Worm (Caenorhabditis elegans) whole organism, L4 larva: ENCODE measurements around the gene F21A3.11.

Experiments
- T26A8.4 ChIP-seq: fragments of 200-800 bp; sonication (Bioruptor generic); IDR thresholded peaks from 2 replicates; pipeline ENCODE4 v1.3.6; 2022; ENCODE audit warnings: missing genetic modification characterization, missing compliant biosample characterization
- Y105C5A.15 ChIP-seq: fragments of 200-800 bp; sonication (Bioruptor generic); IDR thresholded peaks from 2 replicates; pipeline ENCODE4 v1.3.6; 2022; ENCODE audit warnings: missing genetic modification characterization, missing compliant biosample characterization
- Y5F2A.4 ChIP-seq: fragments of 200-800 bp; sonication (Bioruptor generic); optimal IDR thresholded peaks from 2 replicates; lab custom pipeline; 2018; ENCODE audit warnings: mild to moderate bottlenecking, missing genetic modification characterization, missing compliant biosample characterization
- aha-1 ChIP-seq: fragments of 150-350 bp; peaks from one replicate; lab custom pipeline; 2014; ENCODE audit warnings: missing biosample characterization, missing genetic modification characterization
- aly-2 ChIP-seq: sonication (generic microtip); optimal IDR thresholded peaks from 2 replicates; lab custom pipeline; 2018; ENCODE audit warnings: missing biosample characterization, missing genetic modification characterization
- ceh-20 ChIP-seq: fragments of 200-800 bp; sonication (Bioruptor generic); IDR thresholded peaks from 2 replicates; pipeline ENCODE4 v1.3.6; 2022; ENCODE audit warnings: missing genetic modification reagents, missing genetic modification characterization, missing compliant biosample characterization
- ceh-28 ChIP-seq: fragments of 150-350 bp; optimal IDR thresholded peaks from 2 replicates; lab custom pipeline; 2014; ENCODE audit warnings: missing biosample characterization, missing genetic modification reagents, missing genetic modification characterization
- ceh-44 ChIP-seq: fragments of 200-800 bp; sonication (Bioruptor generic); IDR thresholded peaks from 2 replicates; pipeline ENCODE4 v1.3.6; 2022; ENCODE audit warnings: missing genetic modification reagents, missing genetic modification characterization, missing compliant biosample characterization
- ces-1 ChIP-seq: fragments of 150-350 bp; sonication (generic microtip); optimal IDR thresholded peaks from 4 replicates; lab custom pipeline; 2014; ENCODE audit warnings: missing biosample characterization, missing genetic modification reagents, missing genetic modification characterization
- daf-19 ChIP-seq: fragments of 200-800 bp; sonication (Bioruptor generic); conservative IDR thresholded peaks from 2 replicates; pipeline ENCODE4 v1.3.6; 2022; ENCODE audit warnings: missing genetic modification characterization, missing compliant biosample characterization
- dmd-9 ChIP-seq: fragments of 200-800 bp; sonication (Bioruptor generic); IDR thresholded peaks from 2 replicates; pipeline ENCODE4 v1.3.6; 2022; ENCODE audit warnings: missing genetic modification reagents, missing genetic modification characterization, missing compliant biosample characterization
- fkh-10 ChIP-seq: fragments of 150-350 bp; optimal IDR thresholded peaks from 2 replicates; lab custom pipeline; 2014; ENCODE audit warnings: missing biosample characterization, missing genetic modification reagents, missing genetic modification characterization
- fos-1 ChIP-seq: fragments of 150-350 bp; optimal IDR thresholded peaks from 2 replicates; lab custom pipeline; 2014; ENCODE audit warnings: missing biosample characterization, missing genetic modification characterization
- lin-13 ChIP-seq: fragments of 150-350 bp; optimal IDR thresholded peaks from 2 replicates; lab custom pipeline; 2014; ENCODE audit warnings: missing biosample characterization, missing genetic modification reagents, missing genetic modification characterization
- lin-38 ChIP-seq: fragments of 200-800 bp; sonication (Bioruptor generic); IDR thresholded peaks from 2 replicates; pipeline ENCODE4 v1.3.6; 2022; ENCODE audit warnings: missing genetic modification reagents, missing genetic modification characterization, missing compliant biosample characterization
- madf-9 ChIP-seq: fragments of 200-800 bp; sonication (Bioruptor generic); conservative IDR thresholded peaks from 2 replicates; pipeline ENCODE4 v1.3.6; 2022; ENCODE audit warnings: missing genetic modification reagents, missing genetic modification characterization, missing compliant biosample characterization
- mdt-29 ChIP-seq: fragments of 200-800 bp; sonication (Bioruptor generic); IDR thresholded peaks from 2 replicates; pipeline ENCODE4 v1.3.6; 2022; ENCODE audit warnings: missing genetic modification reagents, missing genetic modification characterization, missing compliant biosample characterization
- mes-2 ChIP-seq: sonication (generic microtip); optimal IDR thresholded peaks from 2 replicates; lab custom pipeline; 2016; ENCODE audit warnings: missing genotype, mild to moderate bottlenecking, missing genetic modification characterization, missing compliant biosample characterization; ENCODE audit not compliant: poor library complexity, severe bottlenecking
- pha-4 ChIP-seq, 2 experiments: fragments of 150-350 bp in 1 of 2; fragments of 200-800 bp in 1 of 2; sonication (Bioruptor generic) in 1 of 2; IDR thresholded peaks in 1 of 2; optimal IDR thresholded peaks in 1 of 2; 2 replicates each; pipeline versions ENCODE4 v1.3.6 to Lab custom; 2014 to 2022; ENCODE audit warnings: missing genetic modification characterization in 2 of 2, missing genetic modification reagents in 2 of 2, missing biosample characterization in 1 of 2, missing compliant biosample characterization in 1 of 2
- sdz-12 ChIP-seq: fragments of 200-800 bp; sonication (Bioruptor generic); optimal IDR thresholded peaks from 2 replicates; lab custom pipeline; 2018; ENCODE audit warnings: mild to moderate bottlenecking, missing genetic modification characterization, missing compliant biosample characterization
- skn-1 ChIP-seq: fragments of 150-350 bp; optimal IDR thresholded peaks from 2 replicates; lab custom pipeline; 2014; ENCODE audit warnings: missing biosample characterization, missing genetic modification characterization
- snpc-4 ChIP-seq: fragments of 150-350 bp; optimal IDR thresholded peaks from 2 replicates; lab custom pipeline; 2014; ENCODE audit warnings: missing biosample characterization, missing genetic modification characterization
- tra-1 ChIP-seq: fragments of 200-800 bp; sonication (Bioruptor generic); IDR thresholded peaks from 2 replicates; pipeline ENCODE4 v1.3.6; 2022; ENCODE audit warnings: missing genetic modification reagents, missing genetic modification characterization, missing compliant biosample characterization
- unc-62 ChIP-seq, 3 experiments: fragments of 150-350 bp in 1 of 3; sonication (generic microtip); optimal IDR thresholded peaks in 2 of 3; peaks in 1 of 3; 1 replicate in 1 of 3; 2 replicates in 2 of 3; lab custom pipeline; 2014 to 2017; ENCODE audit warnings: missing biosample characterization in 3 of 3, missing genetic modification characterization in 3 of 3, missing genetic modification reagents in 3 of 3, missing genotype in 1 of 3
- vab-7 ChIP-seq: fragments of 200-800 bp; sonication (Bioruptor generic); IDR thresholded peaks from 2 replicates; pipeline ENCODE4 v1.3.6; 2022; ENCODE audit warnings: missing genetic modification reagents, missing genetic modification characterization, missing compliant biosample characterization
- zag-1 ChIP-seq: fragments of 150-350 bp; optimal IDR thresholded peaks from 2 replicates; lab custom pipeline; 2014; ENCODE audit warnings: missing biosample characterization, missing genetic modification characterization
- zfp-3 ChIP-seq: fragments of 200-800 bp; sonication (Bioruptor generic); conservative IDR thresholded peaks from 2 replicates; pipeline ENCODE4 v1.3.6; 2022; ENCODE audit warnings: missing genetic modification reagents, missing genetic modification characterization, missing compliant biosample characterization
- zip-2 ChIP-seq: fragments of 150-350 bp; optimal IDR thresholded peaks from 2 replicates; lab custom pipeline; 2014; ENCODE audit warnings: missing biosample characterization, missing genetic modification characterization
- ztf-11 ChIP-seq: fragments of 150-350 bp; optimal IDR thresholded peaks from 2 replicates; lab custom pipeline; 2014; ENCODE audit warnings: missing biosample characterization, missing genetic modification characterization

Gene F21A3.11

DNA sequence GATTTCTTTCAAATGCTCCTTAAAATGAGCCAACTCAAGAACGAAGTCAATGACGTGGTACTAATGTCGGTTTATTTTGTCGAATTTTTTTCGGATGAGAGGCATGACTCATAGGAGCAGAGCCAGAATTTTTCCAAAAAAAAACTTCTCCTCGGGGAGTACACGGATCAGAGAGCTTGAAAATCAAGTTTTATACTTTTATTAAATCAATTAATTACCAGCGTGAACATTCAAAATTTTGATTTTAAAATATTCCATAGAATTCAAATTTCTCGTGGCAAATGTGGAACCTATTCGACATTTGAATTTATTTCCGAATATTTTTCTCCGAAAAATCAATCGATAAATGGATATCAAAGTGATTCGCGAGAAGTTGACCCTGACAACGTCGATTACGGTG, 3.3 kb upstream of the F21A3.11 start, which contains the start of gene F21A3.4:
TSS of gene F21A3.4 (plus strand) at position 301 of the 400 bp plus-strand sequence.
- TF ChIP-seq vab-7 (no peak), Y105C5A.15 (no peak), ceh-28 (tag; lab: Kevin White, UChicago) (no peak), aly-2 (tag; lab: Kevin White, UChicago) (no peak), ztf-11 (no peak), mdt-29 (GFP tag; lab: Robert Waterston, UW) (no peak), ceh-20 (GFP tag; lab: Robert Waterston, UW) (no peak), tra-1 (GFP tag; lab: Robert Waterston, UW) (no peak), sdz-12 (GFP tag; lab: Kevin White, UChicago) (no peak), zip-2 (no peak), fkh-10 (GFP tag; lab: Kevin White, UChicago) (no peak), fos-1 (no peak), ces-1 (GFP tag; lab: Kevin White, UChicago) (no peak), zag-1 (tag; lab: Kevin White, UChicago) (no peak), mes-2 (no peak), madf-9 (no peak), zfp-3 (GFP tag; lab: Robert Waterston, UW) (no peak), lin-13 (no peak), lin-38 (GFP tag; lab: Robert Waterston, UW) (no peak)

DNA sequence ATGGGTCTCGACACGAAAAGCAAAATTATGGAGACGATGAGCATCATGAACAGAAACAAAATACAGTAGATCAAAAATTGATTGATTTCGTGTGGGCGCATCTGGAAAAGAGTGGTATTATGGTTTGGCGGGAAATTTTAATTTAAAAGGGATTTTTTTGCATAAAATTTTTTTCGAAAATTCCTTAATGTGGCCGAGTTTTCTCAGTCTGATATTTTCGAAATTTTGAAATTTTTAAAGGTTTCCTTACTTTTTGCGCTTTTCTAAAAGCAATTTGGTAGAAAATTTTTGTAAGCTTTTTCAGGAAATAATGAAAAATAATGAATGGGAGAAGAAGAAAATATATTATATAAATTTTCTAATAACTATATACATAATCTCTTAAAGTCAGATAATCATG, 852 bp upstream of the F21A3.11 start, which contains the start of gene F21A3.2:
TSS of gene F21A3.2 (minus strand) at position 101 of the 400 bp plus-strand sequence.
- no peak for TF ChIP-seq daf-19 (GFP tag; lab: Robert Waterston, UW)
- TF ChIP-seq unc-62 (GFP tag; optimal IDR thresholded peaks at IDR 0.05 in 1 of 2; lab: Kevin White, UChicago): peak in 1 of 2 experiments; percentile 26
- TF ChIP-seq unc-62 (tag; optimal IDR thresholded peaks at IDR 0.05; lab: Kevin White, UChicago): no peak

DNA sequence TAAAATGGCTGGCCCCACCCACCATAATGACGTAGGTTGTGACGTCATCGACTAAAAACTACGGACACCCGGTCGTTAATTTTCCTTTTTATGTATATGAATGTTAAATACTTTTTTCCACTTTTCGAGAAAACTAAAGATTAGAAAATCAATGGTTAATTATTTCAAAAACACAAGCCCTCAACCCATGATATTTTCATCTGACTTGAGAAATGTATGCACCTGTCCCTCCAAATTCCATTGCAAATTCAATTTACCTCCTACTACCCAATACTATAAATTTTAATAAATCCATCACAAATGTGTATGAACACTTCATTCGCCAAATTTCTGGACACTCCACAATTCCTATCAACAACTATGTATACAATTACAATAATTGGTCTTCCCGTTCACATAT, 3.9 kb downstream of the F21A3.11 start, which contains the start of gene srh-276:
TSS of gene srh-276 (plus strand) at position 301 of the 400 bp plus-strand sequence.
- TF ChIP-seq unc-62 (GFP tag; optimal IDR thresholded peaks at IDR 0.05 in 1 of 2; lab: Kevin White, UChicago) (peak in 1 of 2 experiments; percentile 8), unc-62 (tag; optimal IDR thresholded peaks at IDR 0.05; lab: Kevin White, UChicago) (no peak), dmd-9 (GFP tag; lab: Robert Waterston, UW) (no peak)

ce11 chrV:15521920-15522319, 11.1 kb downstream of the F21A3.11 start, which contains the start of gene lgc-31:
TSS of gene lgc-31 (minus strand) at chrV:15522020.
- TF ChIP-seq pha-4 (GFP tag; IDR thresholded peaks at IDR 0.05; lab: Robert Waterston, UW) (0 out of 2 replicates have a peak, but pooled peaks have one; percentile 13), pha-4 (tag; optimal IDR thresholded peaks at IDR 0.05; lab: Kevin White, UChicago) (no peak), ceh-44 (GFP tag; lab: Robert Waterston, UW) (no peak), skn-1 (tag; lab: Kevin White, UChicago) (no peak), zfp-3 (GFP tag; lab: Robert Waterston, UW) (no peak)
- TF ChIP-seq, all 104 proteins: peak for 1

DNA sequence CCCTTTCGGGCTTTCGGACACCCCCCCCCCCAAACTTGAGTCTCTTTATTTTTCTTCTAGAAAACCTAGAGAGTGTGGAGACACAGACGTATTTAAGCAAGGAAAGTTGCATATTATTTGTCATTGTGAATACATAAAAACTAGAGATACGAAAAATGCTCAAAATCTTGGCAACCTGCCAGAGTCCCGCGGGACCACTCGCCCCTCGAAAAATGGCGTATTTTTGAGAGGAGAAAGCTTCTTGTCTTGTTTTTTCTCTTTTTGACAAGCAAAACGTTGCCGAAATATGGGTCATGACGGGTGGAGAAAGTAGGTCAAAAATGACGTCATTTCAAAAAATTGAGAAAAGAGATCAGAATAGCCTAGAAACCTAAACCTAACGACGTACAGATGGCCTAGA, 12.6 kb downstream of the F21A3.11 start:
- TF ChIP-seq unc-62 (GFP tag; optimal IDR thresholded peaks at IDR 0.05 in 1 of 2; lab: Kevin White, UChicago): peak in 1 of 2 experiments; percentile 87
- no peak for TF ChIP-seq unc-62 (tag; optimal IDR thresholded peaks at IDR 0.05; lab: Kevin White, UChicago)
- no peak for TF ChIP-seq snpc-4 (tag; lab: Kevin White, UChicago)

ce11 chrV:15519845-15520244, 13.2 kb downstream of the F21A3.11 start:
- peak; percentile 56 for TF ChIP-seq aha-1 (tag; lab: Kevin White, UChicago)
- no peak for TF ChIP-seq Y5F2A.4 (GFP tag; lab: Kevin White, UChicago)
- TF ChIP-seq T26A8.4 (GFP tag; lab: Robert Waterston, UW): 0 out of 2 replicates have a peak, but pooled peaks have one; percentile 15
